Fruit fly (Drosophila melanogaster): Measurements from ENCODE around the gene beat-Vc.

The beat-Vc gene

dm6 chr3R:12701994-12702494 is 81.0 kb downstream of the beat-Vc start:
- no peak for TF ChIP-seq CG10631 (GFP tag; optimal IDR thresholded peaks at IDR 0.05)
- peak; percentile 63 for TF ChIP-seq vri (GFP tag; optimal IDR thresholded peaks at IDR 0.05)

dm6 chr3R:12701257-12701656 is 81.8 kb downstream of the beat-Vc start:
- TF ChIP-seq Hr38 (GFP tag; optimal IDR thresholded peaks at IDR 0.05) = no peak
- peak; percentile 58 for TF ChIP-seq fkh (GFP tag; optimal IDR thresholded peaks at IDR 0.05)

- TF ChIP-seq Eip93F (GFP tag; optimal IDR thresholded peaks at IDR 0.05) (no peak), svp (GFP tag) (peak; percentile 15), vri (GFP tag; optimal IDR thresholded peaks at IDR 0.05) (no peak), Blimp-1 (GFP tag; optimal IDR thresholded peaks at IDR 0.05) (no peak), CG11902 (GFP tag; optimal IDR thresholded peaks at IDR 0.05) (no peak), CG4318 (GFP tag; optimal IDR thresholded peaks at IDR 0.05) (no peak)
Measured at dm6 chr3R:12700454-12700853, 82.6 kb downstream of the beat-Vc start.

- peak; percentile 75 for TF ChIP-seq fkh (GFP tag; optimal IDR thresholded peaks at IDR 0.05)
- TF ChIP-seq Eip75B (GFP tag; optimal IDR thresholded peaks at IDR 0.05) = no peak
- TF ChIP-seq CG3919 (GFP tag; optimal IDR thresholded peaks at IDR 0.05) = no peak
- no peak for TF ChIP-seq CG10631 (GFP tag; optimal IDR thresholded peaks at IDR 0.05)
- no peak for TF ChIP-seq CG4318 (GFP tag; optimal IDR thresholded peaks at IDR 0.05)
- no peak for TF ChIP-seq CG15336 (GFP tag; IDR thresholded peaks at IDR 0.05)
- TF ChIP-seq Met (GFP tag; optimal IDR thresholded peaks at IDR 0.05) = no peak
- TF ChIP-seq svp (GFP tag) = peak; percentile 51
- no peak for TF ChIP-seq CG6792 (GFP tag; optimal IDR thresholded peaks at IDR 0.05)
- no peak for TF ChIP-seq fd59A (GFP tag; optimal IDR thresholded peaks at IDR 0.05)
- no peak for TF ChIP-seq CG8632 (GFP tag; optimal IDR thresholded peaks at IDR 0.05)
- no peak for TF ChIP-seq OdsH (GFP tag; optimal IDR thresholded peaks at IDR 0.05)
- no peak for TF ChIP-seq eg (GFP tag; IDR thresholded peaks at IDR 0.05)
- TF ChIP-seq acj6 (GFP tag; optimal IDR thresholded peaks at IDR 0.05) = no peak
- no peak for TF ChIP-seq Lpt (GFP tag; optimal IDR thresholded peaks at IDR 0.05)
- TF ChIP-seq vri (GFP tag; optimal IDR thresholded peaks at IDR 0.05) = peak; percentile 88
- no peak for TF ChIP-seq ss (GFP tag; optimal IDR thresholded peaks at IDR 0.05)
- TF ChIP-seq CG16779 (tag; optimal IDR thresholded peaks at IDR 0.05) = no peak
- TF ChIP-seq Eip93F (GFP tag; optimal IDR thresholded peaks at IDR 0.05) = peak; percentile 29
- TF ChIP-seq Hr4 (GFP tag; optimal IDR thresholded peaks at IDR 0.05) = no peak
- TF ChIP-seq Sox102F (GFP tag; optimal IDR thresholded peaks at IDR 0.05) = no peak
- TF ChIP-seq Eip78C (GFP tag) = peak; percentile 26
- no peak for TF ChIP-seq cyc (GFP tag; optimal IDR thresholded peaks at IDR 0.05)
- no peak for TF ChIP-seq CG6808 (GFP tag; optimal IDR thresholded peaks at IDR 0.05)
- no peak for TF ChIP-seq pdm3 (GFP tag; optimal IDR thresholded peaks at IDR 0.05)
- TF ChIP-seq Ets96B (tag; optimal IDR thresholded peaks at IDR 0.05) = no peak
- no peak for TF ChIP-seq salr (GFP tag; optimal IDR thresholded peaks at IDR 0.05)
Measured at dm6 chr3R:12699620-12700378, 83.2 kb downstream of the beat-Vc start.

dm6 chr3R:12698363-12698762 is 84.7 kb downstream of the beat-Vc start:
- TF ChIP-seq fd85E (GFP tag; optimal IDR thresholded peaks at IDR 0.05) = no peak
- no peak for TF ChIP-seq dac (GFP tag; optimal IDR thresholded peaks at IDR 0.05)
- no peak for TF ChIP-seq CG3032 (tag; optimal IDR thresholded peaks at IDR 0.05)
- no peak for TF ChIP-seq CG31627 (GFP tag; optimal IDR thresholded peaks at IDR 0.05)
- no peak for TF ChIP-seq achi (GFP tag; optimal IDR thresholded peaks at IDR 0.05)
- TF ChIP-seq svp (GFP tag) = no peak
- no peak for TF ChIP-seq CG6163 (GFP tag; IDR thresholded peaks at IDR 0.05)
- TF ChIP-seq CG7368 (GFP tag; optimal IDR thresholded peaks at IDR 0.05) = no peak
- no peak for TF ChIP-seq Sox102F (GFP tag; optimal IDR thresholded peaks at IDR 0.05)
- TF ChIP-seq CG4318 (GFP tag; optimal IDR thresholded peaks at IDR 0.05) = no peak
- no peak for TF ChIP-seq pdm3 (GFP tag; optimal IDR thresholded peaks at IDR 0.05)

Data from whole organism, prepupa.